Worm (Caenorhabditis elegans) whole organism, young adult: ENCODE results near the gene clh-1.

ENCODE experiments used
- B0019.2 ChIP-seq: fragments of 200-800 bp; sonication (Bioruptor generic); conservative IDR thresholded peaks from 2 replicates; pipeline ENCODE4 v1.3.6; 2022; ENCODE audit warnings: missing genetic modification reagents, missing genetic modification characterization, missing compliant biosample characterization
- C17E4.6 ChIP-seq: fragments of 200-800 bp; sonication (Bioruptor generic); IDR thresholded peaks from 2 replicates; pipeline ENCODE4 v1.3.6; 2022; ENCODE audit warnings: missing genetic modification reagents, missing genetic modification characterization, missing compliant biosample characterization
- F33H1.4 ChIP-seq: fragments of 200-800 bp; sonication (Bioruptor generic); IDR thresholded peaks from 2 replicates; pipeline ENCODE4 v1.3.6; 2022; ENCODE audit warnings: missing genetic modification reagents, missing genetic modification characterization, missing compliant biosample characterization
- F39B2.1 ChIP-seq: fragments of 200-800 bp; sonication (Bioruptor generic); IDR thresholded peaks from 2 replicates; pipeline ENCODE4 v1.3.6; 2022; ENCODE audit warnings: missing genetic modification reagents, missing genetic modification characterization, missing compliant biosample characterization
- F55B11.4 ChIP-seq: sonication (generic microtip); optimal IDR thresholded peaks from 2 replicates; lab custom pipeline; 2016; ENCODE audit warnings: missing compliant biosample characterization, missing genetic modification characterization, borderline replicate concordance; ENCODE audit not compliant: insufficient read depth
- F57C9.4 ChIP-seq: sonication (generic microtip); optimal IDR thresholded peaks from 2 replicates; lab custom pipeline; 2017; ENCODE audit warnings: mild to moderate bottlenecking, missing genetic modification characterization, missing compliant biosample characterization
- K12H6.12 ChIP-seq: fragments of 200-800 bp; sonication (Bioruptor generic); optimal IDR thresholded peaks from 2 replicates; lab custom pipeline; 2018; ENCODE audit warnings: mild to moderate bottlenecking, missing genetic modification characterization, missing compliant biosample characterization
- T26A5.8 ChIP-seq: sonication (generic microtip); optimal IDR thresholded peaks from 2 replicates; lab custom pipeline; 2016; ENCODE audit warnings: missing genetic modification characterization, missing compliant biosample characterization
- Y67H2A.10 ChIP-seq: fragments of 200-800 bp; sonication (Bioruptor generic); conservative IDR thresholded peaks from 2 replicates; pipeline ENCODE4 v1.3.6; 2022; ENCODE audit warnings: missing genetic modification reagents, missing genetic modification characterization, missing compliant biosample characterization
- Y79H2A.3 ChIP-seq: fragments of 200-800 bp; sonication (Bioruptor generic); conservative IDR thresholded peaks from 2 replicates; pipeline ENCODE4 v1.3.6; 2022; ENCODE audit warnings: missing genetic modification reagents, missing genetic modification characterization, missing compliant biosample characterization
- Y95B8A.8 ChIP-seq: fragments of 200-800 bp; sonication (Bioruptor generic); IDR thresholded peaks from 2 replicates; pipeline ENCODE4 v1.3.6; 2022; ENCODE audit warnings: missing genetic modification reagents, missing genetic modification characterization, missing compliant biosample characterization
- akir-1 ChIP-seq: fragments of 200-800 bp; sonication (Bioruptor generic); optimal IDR thresholded peaks from 2 replicates; lab custom pipeline; 2018; ENCODE audit warnings: mild to moderate bottlenecking, missing genetic modification characterization, moderate library complexity, missing compliant biosample characterization
- ama-1 ChIP-seq, 3 experiments: fragments of 150-350 bp in 1 of 3; sonication (generic microtip) in 2 of 3; optimal IDR thresholded peaks; 2 replicates each; lab custom pipeline; 2014 to 2018; ENCODE audit warnings: missing biosample characterization in 2 of 3, missing genetic modification characterization in 2 of 3, missing genetic modification reagents in 2 of 3
- aptf-2 ChIP-seq: fragments of 200-800 bp; sonication (Bioruptor generic); conservative IDR thresholded peaks from 2 replicates; pipeline ENCODE4 v1.3.6; 2022; ENCODE audit warnings: missing genetic modification reagents, missing genetic modification characterization, missing compliant biosample characterization
- attf-6 ChIP-seq: fragments of 200-800 bp; sonication (Bioruptor generic); IDR thresholded peaks from 2 replicates; pipeline ENCODE4 v1.3.6; 2022; ENCODE audit warnings: missing genetic modification reagents, missing genetic modification characterization, missing compliant biosample characterization
- bed-1 ChIP-seq: fragments of 200-800 bp; sonication (Bioruptor generic); IDR thresholded peaks from 2 replicates; pipeline ENCODE4 v1.3.6; 2022; ENCODE audit warnings: missing genetic modification reagents, missing genetic modification characterization, missing compliant biosample characterization
- ceh-100 ChIP-seq: fragments of 200-800 bp; sonication (Bioruptor generic); IDR thresholded peaks from 2 replicates; pipeline ENCODE4 v1.3.6; 2022; ENCODE audit warnings: missing genetic modification reagents, missing genetic modification characterization, missing compliant biosample characterization
- ceh-40 ChIP-seq: fragments of 200-800 bp; sonication (Bioruptor generic); IDR thresholded peaks from 2 replicates; pipeline ENCODE4 v1.3.6; 2022; ENCODE audit warnings: missing genetic modification characterization, missing compliant biosample characterization
- ceh-58 ChIP-seq: fragments of 200-800 bp; sonication (Bioruptor generic); IDR thresholded peaks from 2 replicates; pipeline ENCODE4 v1.3.6; 2022; ENCODE audit warnings: missing genetic modification characterization, missing compliant biosample characterization
- chd-7 ChIP-seq: sonication (generic microtip); optimal IDR thresholded peaks from 2 replicates; lab custom pipeline; 2016; ENCODE audit warnings: mild to moderate bottlenecking, missing genetic modification characterization, moderate library complexity, missing compliant biosample characterization
- dpl-1 ChIP-seq: fragments of 150-350 bp; optimal IDR thresholded peaks from 2 replicates; lab custom pipeline; 2014; ENCODE audit warnings: missing biosample characterization, missing genetic modification reagents, missing genetic modification characterization
- efl-1 ChIP-seq: fragments of 150-350 bp; optimal IDR thresholded peaks from 2 replicates; lab custom pipeline; 2014; ENCODE audit warnings: missing biosample characterization, missing genetic modification reagents, missing genetic modification characterization
- egrh-3 ChIP-seq: fragments of 200-800 bp; sonication (Bioruptor generic); IDR thresholded peaks from 2 replicates; pipeline ENCODE4 v1.3.6; 2022; ENCODE audit warnings: missing genetic modification reagents, missing genetic modification characterization, missing compliant biosample characterization
- fkh-3 ChIP-seq: sonication (generic microtip); optimal IDR thresholded peaks from 2 replicates; lab custom pipeline; 2016; ENCODE audit warnings: mild to moderate bottlenecking, missing genetic modification characterization, missing compliant biosample characterization
- hmg-20 ChIP-seq: fragments of 200-800 bp; sonication (Bioruptor generic); IDR thresholded peaks from 2 replicates; pipeline ENCODE4 v1.3.6; 2022; ENCODE audit warnings: missing genetic modification reagents, missing genetic modification characterization, missing compliant biosample characterization
- let-607 ChIP-seq, 2 experiments: fragments of 200-800 bp in 1 of 2; sonication (Bioruptor generic) in 1 of 2; sonication (generic microtip) in 1 of 2; optimal IDR thresholded peaks; 2 replicates each; lab custom pipeline; 2016 to 2018; ENCODE audit warnings: mild to moderate bottlenecking in 2 of 2, missing compliant biosample characterization in 2 of 2, missing genetic modification characterization in 2 of 2, moderate library complexity in 2 of 2, missing genotype in 1 of 2
- lin-26 ChIP-seq: fragments of 200-800 bp; sonication (Bioruptor generic); IDR thresholded peaks from 2 replicates; pipeline ENCODE4 v1.3.6; 2022; ENCODE audit warnings: missing genetic modification reagents, missing genetic modification characterization, missing compliant biosample characterization
- lin-40 ChIP-seq: sonication (generic microtip); optimal IDR thresholded peaks from 2 replicates; lab custom pipeline; 2016; ENCODE audit warnings: missing genetic modification characterization, mild to moderate bottlenecking, missing compliant biosample characterization, missing genotype, missing genetic modification reagents
- lir-1 ChIP-seq: fragments of 200-800 bp; sonication (Bioruptor generic); conservative IDR thresholded peaks from 2 replicates; pipeline ENCODE4 v1.3.6; 2022; ENCODE audit warnings: missing genetic modification reagents, missing genetic modification characterization, missing compliant biosample characterization
- lsl-1 ChIP-seq: fragments of 200-800 bp; sonication (Bioruptor generic); optimal IDR thresholded peaks from 2 replicates; lab custom pipeline; 2018; ENCODE audit warnings: mild to moderate bottlenecking, missing genetic modification characterization, moderate library complexity, missing compliant biosample characterization
- madf-6 ChIP-seq: fragments of 200-800 bp; sonication (Bioruptor generic); IDR thresholded peaks from 2 replicates; pipeline ENCODE4 v1.3.6; 2022; ENCODE audit warnings: missing genetic modification reagents, missing genetic modification characterization, missing compliant biosample characterization
- mcd-1 ChIP-seq: fragments of 200-800 bp; sonication (Bioruptor generic); IDR thresholded peaks from 2 replicates; pipeline ENCODE4 v1.3.6; 2022; ENCODE audit warnings: missing genetic modification reagents, missing genetic modification characterization, missing compliant biosample characterization
- mxl-1 ChIP-seq: sonication (generic microtip); optimal IDR thresholded peaks from 2 replicates; lab custom pipeline; 2016; ENCODE audit warnings: missing genetic modification characterization, missing compliant biosample characterization
- nfyb-1 ChIP-seq: fragments of 200-800 bp; sonication (Bioruptor generic); IDR thresholded peaks from 2 replicates; pipeline ENCODE4 v1.3.6; 2022; ENCODE audit warnings: missing genetic modification reagents, missing genetic modification characterization, missing compliant biosample characterization
- nhr-27 ChIP-seq: fragments of 200-800 bp; sonication (Bioruptor generic); optimal IDR thresholded peaks from 2 replicates; lab custom pipeline; 2018; ENCODE audit warnings: mild to moderate bottlenecking, missing genetic modification characterization, moderate library complexity, missing compliant biosample characterization
- nhr-80 ChIP-seq: sonication (generic microtip); optimal IDR thresholded peaks from 2 replicates; lab custom pipeline; 2016; ENCODE audit warnings: missing genetic modification characterization, missing compliant biosample characterization
- pbrm-1 ChIP-seq: fragments of 200-800 bp; sonication (Bioruptor generic); IDR thresholded peaks from 2 replicates; pipeline ENCODE4 v1.3.6; 2022; ENCODE audit warnings: missing genetic modification reagents, missing genetic modification characterization, missing compliant biosample characterization
- rcor-1 ChIP-seq: fragments of 200-800 bp; sonication (Bioruptor generic); IDR thresholded peaks from 2 replicates; pipeline ENCODE4 v1.3.6; 2022; ENCODE audit warnings: missing genetic modification reagents, missing genetic modification characterization, missing compliant biosample characterization
- rec-8 ChIP-seq, 2 experiments: sonication (generic microtip); optimal IDR thresholded peaks; 2 replicates each; lab custom pipeline; 2016; ENCODE audit warnings: mild to moderate bottlenecking in 2 of 2, missing genetic modification characterization in 2 of 2, missing genetic modification reagents in 2 of 2, missing genotype in 2 of 2, missing biosample characterization in 1 of 2, missing compliant biosample characterization in 1 of 2, moderate library complexity in 1 of 2
- repo-1 ChIP-seq: sonication (generic microtip); optimal IDR thresholded peaks from 2 replicates; lab custom pipeline; 2017; ENCODE audit warnings: mild to moderate bottlenecking, missing genetic modification characterization, missing compliant biosample characterization
- rpc-1 ChIP-seq, 2 experiments: fragments of 150-350 bp in 1 of 2; sonication (generic microtip) in 1 of 2; optimal IDR thresholded peaks; 2 replicates each; lab custom pipeline; 2014 to 2018; ENCODE audit warnings: missing biosample characterization in 1 of 2, missing genetic modification characterization in 1 of 2, missing genetic modification reagents in 1 of 2, missing genotype in 1 of 2
- somi-1 ChIP-seq: fragments of 200-800 bp; sonication (Bioruptor generic); optimal IDR thresholded peaks from 2 replicates; lab custom pipeline; 2018; ENCODE audit warnings: mild to moderate bottlenecking, missing genetic modification characterization, missing compliant biosample characterization
- tbp1 ChIP-seq: fragments of 200-800 bp; sonication (Bioruptor generic); optimal IDR thresholded peaks from 2 replicates; lab custom pipeline; 2018; ENCODE audit warnings: mild to moderate bottlenecking, missing genetic modification characterization, missing compliant biosample characterization
- unc-130 ChIP-seq: sonication (generic microtip); optimal IDR thresholded peaks from 2 replicates; lab custom pipeline; 2016; ENCODE audit warnings: missing genetic modification reagents, missing genetic modification characterization, missing compliant biosample characterization
- zfh-2 ChIP-seq: fragments of 200-800 bp; sonication (Bioruptor generic); conservative IDR thresholded peaks from 2 replicates; pipeline ENCODE4 v1.3.6; 2022; ENCODE audit warnings: missing genetic modification reagents, missing genetic modification characterization, missing compliant biosample characterization
- ztf-18 ChIP-seq: sonication (generic microtip); optimal IDR thresholded peaks from 2 replicates; lab custom pipeline; 2016; ENCODE audit warnings: missing genotype, mild to moderate bottlenecking, missing genetic modification characterization, missing compliant biosample characterization

The clh-1 gene

DNA sequence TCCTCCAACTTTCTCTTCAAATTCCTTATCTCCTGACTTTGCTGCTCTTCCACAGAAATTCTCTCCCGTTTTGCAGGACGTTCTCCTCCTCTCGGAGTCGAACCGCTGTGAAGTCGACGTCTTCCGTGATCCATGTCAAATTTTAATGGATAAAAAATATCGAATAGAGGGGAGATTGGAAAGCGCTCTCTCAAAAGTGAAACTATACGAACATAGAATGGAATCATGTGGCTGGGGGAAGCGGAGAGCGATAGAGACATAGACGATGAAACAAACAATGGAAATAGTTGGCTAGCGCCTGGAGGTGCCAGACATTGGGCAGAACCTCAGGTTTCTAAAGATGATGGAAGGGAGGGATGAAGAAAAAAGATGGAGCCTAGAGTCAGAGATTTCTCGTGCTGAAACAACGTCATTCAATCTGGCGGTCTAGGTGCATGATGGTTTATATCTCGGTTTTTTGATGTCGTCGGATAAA lies 42.3 kb downstream of the clh-1 start, which contains the start of gene F43G6.8 (continued):
- TF ChIP-seq fkh-3 (tag; lab: Kevin White, UChicago) (no peak), rpc-1 (optimal IDR thresholded peaks at IDR 0.05; lab: Kevin White, UChicago) (no peak), rpc-1 (tag; optimal IDR thresholded peaks at IDR 0.05; lab: Kevin White, UChicago) (no peak), lsl-1 (GFP tag; lab: Kevin White, UChicago) (no peak), mcd-1 (GFP tag; lab: Robert Waterston, UW) (peak; percentile 45; the same call in 1 of the 2 replicates), let-607 (tag; optimal IDR thresholded peaks at IDR 0.05; lab: Kevin White, UChicago) (no peak), F55B11.4 (no peak), rcor-1 (GFP tag; lab: Robert Waterston, UW) (0 out of 2 replicates have a peak, but pooled peaks have one; percentile 14), ztf-18 (peak; percentile 6), lin-26 (no peak), unc-130 (no peak), ceh-58 (GFP tag; lab: Robert Waterston, UW) (no peak), ama-1 (optimal IDR thresholded peaks at IDR 0.05; lab: Kevin White, UChicago) (peak; percentile 83), ama-1 (GFP tag; optimal IDR thresholded peaks at IDR 0.05; lab: Kevin White, UChicago) (no peak), K12H6.12 (tag; lab: Kevin White, UChicago) (peak; percentile 29), F39B2.1 (no peak), F57C9.4 (tag; lab: Kevin White, UChicago) (no peak), T26A5.8 (tag; lab: Kevin White, UChicago) (no peak), B0019.2 (GFP tag; lab: Robert Waterston, UW) (no peak), C17E4.6 (no peak), attf-6 (GFP tag; lab: Robert Waterston, UW) (no peak), Y67H2A.10 (no peak), mxl-1 (no peak), pbrm-1 (GFP tag; lab: Robert Waterston, UW) (peak; percentile 59), lin-40 (tag; lab: Kevin White, UChicago) (no peak)

DNA sequence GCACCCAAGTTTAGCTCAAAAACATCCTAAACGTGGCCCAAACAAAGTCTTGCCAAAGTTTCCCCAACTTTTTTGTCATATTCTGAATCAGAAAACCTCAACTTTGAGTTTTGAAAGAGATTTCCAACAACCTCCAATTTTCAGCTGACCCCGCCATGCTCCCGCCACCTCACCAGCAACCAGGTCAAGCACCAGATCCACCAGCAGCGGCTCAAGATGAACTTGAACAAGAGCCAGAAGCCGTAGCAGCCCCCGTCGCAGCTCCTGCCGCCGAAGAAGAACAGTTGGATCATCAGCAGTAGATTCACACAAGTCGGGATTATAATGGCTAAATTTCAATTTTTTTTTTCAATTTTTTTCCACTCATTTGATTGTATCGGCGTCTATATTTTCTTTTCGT lies 45.0 kb downstream of the clh-1 start:
- TF ChIP-seq zfh-2 (GFP tag; lab: Robert Waterston, UW) (peak; percentile 57; the same call in 1 of the 2 replicates), hmg-20 (no peak), rcor-1 (GFP tag; lab: Robert Waterston, UW) (no peak), egrh-3 (GFP tag; lab: Robert Waterston, UW) (peak; percentile 20; the same call in 1 of the 2 replicates)

DNA sequence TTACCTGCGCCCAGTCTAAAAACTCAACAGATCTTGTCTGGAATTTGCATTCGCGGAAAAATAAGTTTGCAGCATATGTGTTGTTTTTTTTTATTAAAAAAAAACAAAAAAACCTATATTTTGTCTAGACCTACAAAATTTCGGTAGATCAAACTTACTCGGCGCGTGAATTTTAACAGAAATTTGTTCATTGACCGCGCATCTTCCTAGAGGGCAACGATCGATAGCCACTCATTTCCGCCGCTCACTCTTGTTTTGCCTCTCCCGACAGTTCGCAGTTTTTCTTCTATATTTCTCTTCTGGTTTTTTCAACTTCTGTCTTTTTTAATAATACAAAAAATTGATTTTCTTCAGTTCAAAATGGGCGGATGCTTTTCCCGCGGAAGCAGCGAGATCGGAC lies 45.8 kb downstream of the clh-1 start, which contains the start of gene F43G6.7:
Gene F43G6.7, plus strand, starts transcription at position 355 of the 400 bp plus-strand sequence.
- TF ChIP-seq somi-1 (GFP tag; lab: Kevin White, UChicago) (no peak), nhr-80 (tag; lab: Kevin White, UChicago) (no peak), akir-1 (no peak), T26A5.8 (tag; lab: Kevin White, UChicago) (no peak), ceh-100 (GFP tag; lab: Robert Waterston, UW) (no peak), repo-1 (tag; lab: Kevin White, UChicago) (no peak), Y95B8A.8 (no peak), aptf-2 (GFP tag; lab: Robert Waterston, UW) (peak; percentile 96), attf-6 (GFP tag; lab: Robert Waterston, UW) (no peak), let-607 (tag; optimal IDR thresholded peaks at IDR 0.05; lab: Kevin White, UChicago) (no peak), egrh-3 (GFP tag; lab: Robert Waterston, UW) (no peak), pbrm-1 (GFP tag; lab: Robert Waterston, UW) (no peak), nfyb-1 (no peak), F33H1.4 (GFP tag; lab: Robert Waterston, UW) (no peak), nhr-27 (tag; lab: Kevin White, UChicago) (no peak), chd-7 (no peak), lir-1 (GFP tag; lab: Robert Waterston, UW) (no peak), ztf-18 (no peak), Y79H2A.3 (GFP tag; lab: Robert Waterston, UW) (no peak), efl-1 (GFP tag; lab: Kevin White, UChicago) (peak; percentile 68), madf-6 (GFP tag; lab: Robert Waterston, UW) (peak; percentile 78), tbp1 (no peak), rec-8 (tag; optimal IDR thresholded peaks at IDR 0.05; lab: Kevin White, UChicago) (no peak), ceh-40 (GFP tag; lab: Robert Waterston, UW) (no peak), dpl-1 (no peak), bed-1 (GFP tag; lab: Robert Waterston, UW) (no peak)
